Fruit fly (Drosophila melanogaster) Kc167 (cell line): ENCODE data around the gene Arfip.

ENCODE experiments used
- Myc ChIP-seq: fragments of >200 bp; optimal IDR thresholded peaks from 2 replicates; lab custom pipeline; 2017; ENCODE audit warnings: missing external identifiers
- Sin3A ChIP-seq: fragments of >200 bp; optimal IDR thresholded peaks from 2 replicates; lab custom pipeline; 2018; ENCODE audit warnings: missing external identifiers
- insv ChIP-seq: fragments of >200 bp; optimal IDR thresholded peaks from 3 replicates; lab custom pipeline; 2018; ENCODE audit warnings: missing external identifiers
- psq ChIP-seq: fragments of >200 bp; optimal IDR thresholded peaks from 2 replicates; lab custom pipeline; 2017; ENCODE audit warnings: missing external identifiers
- ttk ChIP-seq: sonication (Bioruptor generic); optimal IDR thresholded peaks from 2 replicates; lab custom pipeline; 2017; ENCODE audit warnings: missing external identifiers

- no peak for TF ChIP-seq psq (lab: Kevin White, UChicago)
- TF ChIP-seq insv, result no peak
- TF ChIP-seq Sin3A (lab: Kevin White, UChicago), result no peak
- no peak for TF ChIP-seq Myc
- TF ChIP-seq ttk, result no peak
Measured at dm6 chr3R:11216156-11216630, 18.6 kb downstream of the Arfip start, which contains the start of the genes RpS25 and CG4820.
